Worm (Caenorhabditis elegans): ENCODE data around the gene mdt-9.

Gene mdt-9

ce11 chrIV:13386043-13386442 is at the start of gene mdt-9, which contains the start of the genes Y62E10A.20 and Y62E10A.23 (continued):
- peak; percentile 66 for TF ChIP-seq T23F11.4 (GFP tag; optimal IDR thresholded peaks at IDR 0.05)
- peak; percentile 77 for TF ChIP-seq ref-2 (tag; optimal IDR thresholded peaks at IDR 0.05)
- TF ChIP-seq fax-1 (tag; optimal IDR thresholded peaks at IDR 0.05) = peak; percentile 91
- no peak for TF ChIP-seq ama-1 (optimal IDR thresholded peaks at IDR 0.05)
- peak; percentile 45 for TF ChIP-seq rnt-1 (tag; optimal IDR thresholded peaks at IDR 0.05)
- TF ChIP-seq sox-2 (GFP tag; IDR thresholded peaks at IDR 0.05) = peak; percentile 15; the same call in 1 of the 2 replicates
- peak; percentile 28 for TF ChIP-seq F13H6.1 (tag; optimal IDR thresholded peaks at IDR 0.05)
- TF ChIP-seq ceh-34 (tag; optimal IDR thresholded peaks at IDR 0.05) = peak; percentile 67
- peak; percentile 89 for TF ChIP-seq unc-42 (tag; optimal IDR thresholded peaks at IDR 0.05)
- TF ChIP-seq ceh-14 (tag; optimal IDR thresholded peaks at IDR 0.05) = peak; percentile 88
- TF ChIP-seq fkh-10 (GFP tag; optimal IDR thresholded peaks at IDR 0.05) = no peak
- TF ChIP-seq hlh-8 (tag; optimal IDR thresholded peaks at IDR 0.05) = peak; percentile 60
- no peak for TF ChIP-seq sdc-2 (tag; optimal IDR thresholded peaks at IDR 0.05)
- TF ChIP-seq pha-4 (tag; optimal IDR thresholded peaks at IDR 0.05) = no peak
- TF ChIP-seq ceh-45 (GFP tag; IDR thresholded peaks at IDR 0.05) = 0 out of 2 replicates have a peak, but pooled peaks have one; percentile 52
- peak; percentile 55 for TF ChIP-seq C08G9.2 (tag; optimal IDR thresholded peaks at IDR 0.05)
- peak; percentile 33 for TF ChIP-seq lin-11 (tag; optimal IDR thresholded peaks at IDR 0.05)

- TF ChIP-seq ceh-24 (tag; optimal IDR thresholded peaks at IDR 0.05) (no peak), pag-3 (tag; optimal IDR thresholded peaks at IDR 0.05; ENCODE audit: borderline replicate concordance) (no peak)
Observed at ce11 chrIV:13342555-13342954, 43.6 kb upstream of the mdt-9 start, which contains the start of gene W02A2.5. Gene W02A2.5 (plus strand): TSS chrIV:13342855.

ce11 chrIV:13346078-13346477 is 40.1 kb upstream of the mdt-9 start:
- TF ChIP-seq unc-86 (tag; optimal IDR thresholded peaks at IDR 0.05) = no peak

ce11 chrIV:13347232-13347715 is 38.9 kb upstream of the mdt-9 start, which contains the start of gene W02A2.9:
Gene W02A2.9 (plus strand): TSS chrIV:13347665.
- TF ChIP-seq elt-2 (tag; optimal IDR thresholded peaks at IDR 0.05) (peak; percentile 95), pag-3 (tag; optimal IDR thresholded peaks at IDR 0.05; ENCODE audit: borderline replicate concordance) (no peak)

- TF ChIP-seq unc-42 (tag; optimal IDR thresholded peaks at IDR 0.05) (no peak), unc-55 (GFP tag; optimal IDR thresholded peaks at IDR 0.05) (no peak), syd-9 (tag; optimal IDR thresholded peaks at IDR 0.05) (no peak), ceh-31 (tag; optimal IDR thresholded peaks at IDR 0.05) (no peak), gmeb-2 (tag; optimal IDR thresholded peaks at IDR 0.05) (no peak), F13H6.1 (tag; optimal IDR thresholded peaks at IDR 0.05) (no peak), nhr-232 (tag; optimal IDR thresholded peaks at IDR 0.05) (no peak), unc-3 (GFP tag; conservative IDR thresholded peaks at IDR 0.05) (no peak), unc-3 (tag; optimal IDR thresholded peaks at IDR 0.05) (no peak), tbx-2 (tag; optimal IDR thresholded peaks at IDR 0.05) (no peak), K09A11.1 (tag; optimal IDR thresholded peaks at IDR 0.05; ENCODE audit: insufficient read depth) (no peak), fax-1 (tag; optimal IDR thresholded peaks at IDR 0.05) (no peak), ceh-2 (tag; optimal IDR thresholded peaks at IDR 0.05) (no peak), pha-2 (tag; optimal IDR thresholded peaks at IDR 0.05) (no peak), pag-3 (tag; optimal IDR thresholded peaks at IDR 0.05; ENCODE audit: borderline replicate concordance) (no peak), pha-4 (tag; optimal IDR thresholded peaks at IDR 0.05) (no peak), C38D4.7 (GFP tag; optimal IDR thresholded peaks at IDR 0.05) (no peak), npax-4 (tag; optimal IDR thresholded peaks at IDR 0.05) (no peak), ahr-1 (tag; optimal IDR thresholded peaks at IDR 0.05) (no peak)
Observed at ce11 chrIV:13348592-13348991, 37.6 kb upstream of the mdt-9 start, which contains the start of gene W02A2.12. Gene W02A2.12 (minus strand): TSS chrIV:13348831.
